Fruit fly (Drosophila melanogaster): ENCODE results near the gene salr.

Gene salr

DNA sequence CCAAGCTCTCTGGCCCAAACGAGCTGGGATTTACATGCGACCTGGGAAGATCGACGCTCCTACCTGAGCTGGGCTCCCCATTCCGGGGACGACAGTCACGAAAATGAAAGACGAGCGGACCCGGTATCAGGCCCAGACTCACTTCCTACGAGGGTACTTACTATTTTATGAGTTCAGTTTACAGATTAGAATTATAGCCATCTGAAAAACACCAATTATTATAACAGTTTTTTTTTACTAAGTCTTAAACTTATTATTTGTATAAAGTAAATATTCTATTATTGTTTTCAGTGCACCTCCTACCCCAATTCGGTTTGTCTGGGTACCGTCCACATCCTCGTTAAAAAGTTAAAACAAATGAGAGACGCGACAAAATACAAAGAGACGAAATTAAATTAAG lies 32.3 kb upstream of the salr start (continued):
- peak; percentile 76 for TF ChIP-seq h (GFP tag; optimal IDR thresholded peaks at IDR 0.05)
- TF ChIP-seq br (GFP tag; optimal IDR thresholded peaks at IDR 0.05), result no peak
- peak; percentile 19 for TF ChIP-seq OdsH (GFP tag; optimal IDR thresholded peaks at IDR 0.05)
- TF ChIP-seq HLH106 (tag; optimal IDR thresholded peaks at IDR 0.05), result peak; percentile 73
- TF ChIP-seq tai (GFP tag; optimal IDR thresholded peaks at IDR 0.05), result no peak
- TF ChIP-seq sv (GFP tag; optimal IDR thresholded peaks at IDR 0.05), result no peak
- TF ChIP-seq CG9705 (GFP tag; optimal IDR thresholded peaks at IDR 0.05), result peak; percentile 28
- no peak for TF ChIP-seq Hr83 (GFP tag; optimal IDR thresholded peaks at IDR 0.05; ENCODE audit: poor library complexity, severe bottlenecking)

DNA sequence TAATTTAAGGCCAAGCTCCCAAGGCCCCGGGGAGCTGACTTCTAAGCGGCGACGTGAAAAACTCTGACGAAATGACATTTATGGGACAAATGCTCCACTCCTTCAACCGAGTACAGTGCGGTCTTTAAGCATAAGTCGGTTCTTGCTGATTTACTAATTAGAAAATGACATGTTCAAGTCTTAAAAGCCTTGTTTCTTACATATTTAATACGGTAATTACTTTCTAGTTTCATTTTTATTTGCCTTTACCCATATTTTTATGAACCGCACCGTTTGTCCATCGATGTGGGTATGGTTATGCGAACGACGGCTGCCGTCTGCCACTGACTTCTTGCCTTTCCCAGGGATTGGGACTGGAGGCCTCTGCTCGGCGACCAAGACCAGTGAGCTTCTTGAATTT lies 30.3 kb upstream of the salr start:
- TF ChIP-seq Hr83 (GFP tag; optimal IDR thresholded peaks at IDR 0.05; ENCODE audit: poor library complexity, severe bottlenecking) (no peak), Vsx2 (GFP tag; optimal IDR thresholded peaks at IDR 0.05; ENCODE audit: partially characterized antibody) (no peak), CG32264 (GFP tag; optimal IDR thresholded peaks at IDR 0.05) (peak; percentile 25), Myc (optimal IDR thresholded peaks at IDR 0.05) (no peak), N (GFP tag; optimal IDR thresholded peaks at IDR 0.05) (no peak), br (GFP tag; optimal IDR thresholded peaks at IDR 0.05) (peak; percentile 60), tai (GFP tag; optimal IDR thresholded peaks at IDR 0.05) (peak; percentile 26), OdsH (GFP tag; optimal IDR thresholded peaks at IDR 0.05) (peak; percentile 64), pan (optimal IDR thresholded peaks at IDR 0.05) (no peak), CG9705 (GFP tag; optimal IDR thresholded peaks at IDR 0.05) (no peak), jim (GFP tag; optimal IDR thresholded peaks at IDR 0.05) (no peak), Hr78 (GFP tag; optimal IDR thresholded peaks at IDR 0.05) (no peak), Jra (GFP tag; optimal IDR thresholded peaks at IDR 0.05) (no peak), sage (GFP tag; optimal IDR thresholded peaks at IDR 0.05) (no peak), Mio (GFP tag; optimal IDR thresholded peaks at IDR 0.05) (no peak), lola (GFP tag; optimal IDR thresholded peaks at IDR 0.05) (no peak), woc (GFP tag; optimal IDR thresholded peaks at IDR 0.05) (peak; percentile 27), HLH106 (tag; optimal IDR thresholded peaks at IDR 0.05) (peak; percentile 67), Hnf4 (GFP tag; optimal IDR thresholded peaks at IDR 0.05) (peak; percentile 61), h (GFP tag; optimal IDR thresholded peaks at IDR 0.05) (peak; percentile 72), Sp1 (GFP tag; optimal IDR thresholded peaks at IDR 0.05) (peak; percentile 65), psq (GFP tag; optimal IDR thresholded peaks at IDR 0.05) (peak; percentile 49), sv (GFP tag; optimal IDR thresholded peaks at IDR 0.05) (no peak), brk (GFP tag; optimal IDR thresholded peaks at IDR 0.05) (peak; percentile 8), Dif (GFP tag; optimal IDR thresholded peaks at IDR 0.05; ENCODE audit: partially characterized antibody) (no peak), dsf (GFP tag; optimal IDR thresholded peaks at IDR 0.05; ENCODE audit: borderline replicate concordance) (no peak), usp (GFP tag; optimal IDR thresholded peaks at IDR 0.05) (no peak), foxo (GFP tag; optimal IDR thresholded peaks at IDR 0.05) (peak in 1 of 2 experiments; percentile 71), GATAd (GFP tag; optimal IDR thresholded peaks at IDR 0.05) (no peak), Abd-B (GFP tag; optimal IDR thresholded peaks at IDR 0.05) (no peak), Rel (GFP tag; optimal IDR thresholded peaks at IDR 0.05) (no peak), Rel (tag; optimal IDR thresholded peaks at IDR 0.05) (no peak), fru (GFP tag; optimal IDR thresholded peaks at IDR 0.05) (peak; percentile 66), ey (GFP tag; optimal IDR thresholded peaks at IDR 0.05) (peak; percentile 75), rgr (GFP tag; optimal IDR thresholded peaks at IDR 0.05) (peak; percentile 69), dmrt93B (GFP tag; optimal IDR thresholded peaks at IDR 0.05) (peak; percentile 13), Dfd (GFP tag; optimal IDR thresholded peaks at IDR 0.05) (no peak), dl (GFP tag; optimal IDR thresholded peaks at IDR 0.05; ENCODE audit: insufficient read depth in 1 of 2, partially characterized antibody in 2 of 2) (no peak), CrebA (GFP tag; optimal IDR thresholded peaks at IDR 0.05; ENCODE audit: borderline replicate concordance) (no peak)

DNA sequence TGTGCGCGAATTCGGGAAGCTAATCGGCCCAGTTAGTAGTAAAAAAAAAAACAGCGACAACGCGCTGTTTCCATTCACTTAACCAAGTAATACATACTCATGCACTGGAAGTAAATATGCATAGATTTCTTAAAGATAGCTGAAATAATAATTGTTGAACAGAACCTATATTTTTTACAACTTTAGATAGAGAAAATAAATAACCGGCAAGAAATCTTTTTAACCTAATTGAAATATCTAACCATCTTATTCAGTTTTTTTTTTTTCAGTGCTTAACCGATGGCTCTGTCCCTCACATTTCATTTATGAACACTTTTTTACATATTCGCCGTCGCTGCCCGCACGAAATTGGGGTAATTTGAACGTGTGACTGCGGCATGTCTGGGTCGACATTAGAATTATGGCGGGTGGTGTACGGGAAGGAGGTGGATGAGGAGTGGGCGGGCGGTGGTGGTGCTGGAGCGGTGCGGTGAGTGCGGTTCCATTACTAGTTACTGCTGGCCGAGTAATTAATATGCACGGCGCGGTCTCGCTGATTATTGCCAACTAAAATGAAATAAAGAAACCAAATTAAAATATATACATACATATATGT lies 26.9 kb upstream of the salr start:
- TF ChIP-seq foxo (GFP tag; optimal IDR thresholded peaks at IDR 0.05) (peak in 1 of 2 experiments; percentile 19), rgr (GFP tag; optimal IDR thresholded peaks at IDR 0.05) (peak; percentile 8), Hnf4 (GFP tag; optimal IDR thresholded peaks at IDR 0.05) (no peak), br (GFP tag; optimal IDR thresholded peaks at IDR 0.05) (no peak), h (GFP tag; optimal IDR thresholded peaks at IDR 0.05) (peak; percentile 24), CrebA (GFP tag; optimal IDR thresholded peaks at IDR 0.05; ENCODE audit: borderline replicate concordance) (no peak), fru (GFP tag; optimal IDR thresholded peaks at IDR 0.05) (peak; percentile 6), ey (GFP tag; optimal IDR thresholded peaks at IDR 0.05) (no peak), Dif (GFP tag; optimal IDR thresholded peaks at IDR 0.05; ENCODE audit: partially characterized antibody) (no peak), Dfd (GFP tag; optimal IDR thresholded peaks at IDR 0.05) (no peak), usp (GFP tag; optimal IDR thresholded peaks at IDR 0.05) (no peak), psq (GFP tag; optimal IDR thresholded peaks at IDR 0.05) (no peak)

All from whole organism, wandering third instar larva.